Worm (Caenorhabditis elegans): ENCODE measurements around the gene athp-2.

DNA sequence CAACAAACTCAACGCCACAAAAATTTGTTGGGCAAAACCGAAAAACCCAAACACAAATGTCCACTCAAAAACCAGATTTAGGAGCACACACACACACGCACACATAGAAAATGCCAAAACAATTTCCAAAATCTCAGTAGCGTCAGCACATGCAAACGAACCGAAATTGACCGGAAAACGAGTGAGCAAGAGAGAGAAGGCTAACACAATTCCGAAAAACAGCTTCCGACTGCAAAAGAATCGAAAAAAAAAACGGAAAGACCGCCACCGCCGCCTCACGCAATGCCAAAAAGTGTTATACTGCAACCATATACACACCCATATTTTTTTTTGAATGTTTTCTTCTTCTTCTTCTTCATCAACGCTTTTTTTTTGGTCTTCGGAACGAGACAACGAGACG, 48.2 kb upstream of the athp-2 start:
- TF ChIP-seq ztf-4 (tag; optimal IDR thresholded peaks at IDR 0.05) (no peak), mdl-1 (tag; optimal IDR thresholded peaks at IDR 0.05) (no peak), sea-2 (GFP tag; optimal IDR thresholded peaks at IDR 0.05) (no peak), egl-27 (tag; optimal IDR thresholded peaks at IDR 0.05) (no peak)
